Worm (Caenorhabditis elegans) whole organism, early embryonic: ENCODE measurements around the gene pgp-1.

Experiments used
- B0310.2 ChIP-seq: sonication (generic microtip); optimal IDR thresholded peaks from 2 replicates; lab custom pipeline; 2016; ENCODE audit warnings: mild to moderate bottlenecking, missing genetic modification characterization, missing compliant biosample characterization
- F13C5.2 ChIP-seq: sonication (generic microtip); optimal IDR thresholded peaks from 2 replicates; lab custom pipeline; 2017; ENCODE audit warnings: mild to moderate bottlenecking, missing genetic modification characterization, inconsistent platforms, missing compliant biosample characterization
- aly-1 ChIP-seq: sonication (generic microtip); optimal IDR thresholded peaks from 2 replicates; lab custom pipeline; 2016; ENCODE audit warnings: missing genetic modification characterization, missing compliant biosample characterization
- ama-1 ChIP-seq: fragments of 150-350 bp; optimal IDR thresholded peaks from 2 replicates; lab custom pipeline; 2014
- ceh-13 ChIP-seq: fragments of 200-800 bp; sonication (Bioruptor generic); optimal IDR thresholded peaks from 2 replicates; lab custom pipeline; 2018; ENCODE audit warnings: mild to moderate bottlenecking, missing genetic modification characterization, missing compliant biosample characterization
- ceh-36 ChIP-seq: sonication (generic microtip); optimal IDR thresholded peaks from 2 replicates; lab custom pipeline; 2016; ENCODE audit warnings: missing genetic modification characterization, inconsistent platforms, missing compliant biosample characterization
- ets-7 ChIP-seq: sonication (generic microtip); optimal IDR thresholded peaks from 2 replicates; lab custom pipeline; 2016; ENCODE audit warnings: missing genotype, missing genetic modification characterization, missing compliant biosample characterization
- flt-1 ChIP-seq: fragments of 200-800 bp; sonication (Bioruptor generic); IDR thresholded peaks from 2 replicates; pipeline ENCODE4 v1.3.6; 2022; ENCODE audit warnings: missing genetic modification characterization, missing compliant biosample characterization
- hmbx-1 ChIP-seq: sonication (generic microtip); optimal IDR thresholded peaks from 2 replicates; lab custom pipeline; 2016; ENCODE audit warnings: mild to moderate bottlenecking, missing genetic modification characterization, missing compliant biosample characterization
- hmg-4 ChIP-seq: fragments of 200-800 bp; sonication (Bioruptor generic); optimal IDR thresholded peaks from 2 replicates; lab custom pipeline; 2018; ENCODE audit warnings: mild to moderate bottlenecking, missing genetic modification characterization, missing compliant biosample characterization
- hnd-1 ChIP-seq: sonication (generic microtip); optimal IDR thresholded peaks from 2 replicates; lab custom pipeline; 2016; ENCODE audit warnings: missing genetic modification characterization, missing compliant biosample characterization
- pes-1 ChIP-seq: fragments of 200-800 bp; sonication (Bioruptor generic); IDR thresholded peaks from 2 replicates; pipeline ENCODE4 v1.3.6; 2022; ENCODE audit warnings: missing genetic modification reagents, missing genetic modification characterization, missing compliant biosample characterization
- scrt-1 ChIP-seq: fragments of 200-800 bp; sonication (Bioruptor generic); IDR thresholded peaks from 2 replicates; pipeline ENCODE4 v1.3.6; 2022; ENCODE audit warnings: missing genetic modification characterization, missing compliant biosample characterization
- sea-1 ChIP-seq: fragments of 200-800 bp; sonication (Bioruptor generic); conservative IDR thresholded peaks from 2 replicates; pipeline ENCODE4 v1.3.6; 2022; ENCODE audit warnings: missing genetic modification characterization, missing compliant biosample characterization
- tbx-11 ChIP-seq: fragments of 200-800 bp; sonication (Bioruptor generic); IDR thresholded peaks from 2 replicates; pipeline ENCODE4 v1.3.6; 2022; ENCODE audit warnings: missing genetic modification characterization, missing compliant biosample characterization
- tbx-37 ChIP-seq: fragments of 200-800 bp; sonication (Bioruptor generic); conservative IDR thresholded peaks from 2 replicates; pipeline ENCODE4 v1.3.6; 2022; ENCODE audit warnings: missing genetic modification reagents, missing genetic modification characterization, missing compliant biosample characterization
- tra-4 ChIP-seq: sonication (generic microtip); optimal IDR thresholded peaks from 2 replicates; lab custom pipeline; 2017; ENCODE audit warnings: missing genetic modification characterization, missing compliant biosample characterization

Gene pgp-1

DNA sequence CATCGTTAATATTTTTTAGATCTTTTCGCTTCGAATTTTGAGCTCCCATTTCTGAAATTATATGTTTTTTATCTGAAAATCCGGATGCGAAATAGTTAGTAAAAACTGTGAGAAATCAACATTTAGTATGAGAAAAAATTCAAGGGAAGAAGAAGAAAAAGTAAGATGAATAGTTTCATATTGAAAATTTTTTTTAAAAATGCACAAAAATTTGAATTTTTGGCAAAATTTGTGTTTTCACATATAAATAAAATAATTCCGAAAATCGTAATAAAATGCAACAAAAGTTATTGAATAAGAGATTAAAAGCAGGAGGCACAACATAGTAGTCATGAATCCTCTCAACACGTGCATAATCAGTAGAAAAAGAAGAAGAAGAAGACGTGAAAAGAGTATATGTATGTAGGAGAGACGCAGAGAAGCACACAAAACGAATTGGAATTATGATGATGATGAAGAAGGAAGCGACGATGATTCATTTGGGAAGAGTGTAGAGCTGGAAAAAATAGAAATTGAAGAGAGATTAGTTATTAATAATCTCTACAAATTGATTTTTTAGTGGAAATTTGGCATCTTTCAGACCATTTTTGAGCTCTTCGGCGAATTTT lies 32.9 kb downstream of the pgp-1 start, which contains the start of gene eak-7:
eak-7 (minus strand) TSS at position 51 of the 608 bp plus-strand sequence.
- TF ChIP-seq ama-1 (no peak), pes-1 (no peak), flt-1 (GFP tag; lab: Robert Waterston, UW) (no peak), tbx-37 (GFP tag; lab: Robert Waterston, UW) (no peak), tbx-11 (GFP tag; lab: Robert Waterston, UW) (no peak), B0310.2 (tag; lab: Kevin White, UChicago) (no peak), aly-1 (tag; lab: Kevin White, UChicago) (no peak), hmg-4 (GFP tag; lab: Kevin White, UChicago) (no peak), hmbx-1 (tag; lab: Kevin White, UChicago) (no peak), ceh-36 (no peak), ceh-13 (GFP tag; lab: Kevin White, UChicago) (no peak), F13C5.2 (tag; lab: Kevin White, UChicago) (no peak), hnd-1 (no peak), ets-7 (tag; lab: Kevin White, UChicago) (no peak)

DNA sequence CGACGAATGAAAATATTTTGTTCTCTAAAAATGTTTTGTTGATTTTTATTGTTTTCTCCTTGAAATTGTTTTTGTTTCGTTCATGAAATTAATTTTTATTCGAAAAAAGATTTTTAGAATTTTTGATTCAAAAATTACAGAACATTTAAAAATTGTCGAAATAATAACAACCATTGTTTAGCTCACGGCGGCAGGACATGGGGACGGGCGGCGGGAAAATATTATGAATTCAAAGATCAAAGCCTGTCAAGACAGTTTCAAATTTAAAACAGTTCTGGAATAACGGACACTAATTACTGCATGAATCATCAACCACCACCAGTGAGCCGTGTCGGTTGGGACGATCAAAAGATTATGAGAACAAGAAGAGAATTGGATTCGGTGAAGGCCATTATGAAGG lies 38.4 kb downstream of the pgp-1 start, which contains the start of gene snb-7:
snb-7 (plus strand) TSS at position 301 of the 400 bp plus-strand sequence.
- TF ChIP-seq pes-1 (no peak), ets-7 (tag; lab: Kevin White, UChicago) (no peak), sea-1 (GFP tag; lab: Robert Waterston, UW) (no peak), hmbx-1 (tag; lab: Kevin White, UChicago) (no peak), tbx-37 (GFP tag; lab: Robert Waterston, UW) (no peak), scrt-1 (no peak), ceh-36 (no peak), F13C5.2 (tag; lab: Kevin White, UChicago) (no peak), ama-1 (no peak), B0310.2 (tag; lab: Kevin White, UChicago) (no peak), tbx-11 (GFP tag; lab: Robert Waterston, UW) (no peak), hmg-4 (GFP tag; lab: Kevin White, UChicago) (no peak), hnd-1 (no peak), ceh-13 (GFP tag; lab: Kevin White, UChicago) (no peak), tra-4 (tag; lab: Kevin White, UChicago) (no peak), flt-1 (GFP tag; lab: Robert Waterston, UW) (no peak), aly-1 (tag; lab: Kevin White, UChicago) (no peak)

DNA sequence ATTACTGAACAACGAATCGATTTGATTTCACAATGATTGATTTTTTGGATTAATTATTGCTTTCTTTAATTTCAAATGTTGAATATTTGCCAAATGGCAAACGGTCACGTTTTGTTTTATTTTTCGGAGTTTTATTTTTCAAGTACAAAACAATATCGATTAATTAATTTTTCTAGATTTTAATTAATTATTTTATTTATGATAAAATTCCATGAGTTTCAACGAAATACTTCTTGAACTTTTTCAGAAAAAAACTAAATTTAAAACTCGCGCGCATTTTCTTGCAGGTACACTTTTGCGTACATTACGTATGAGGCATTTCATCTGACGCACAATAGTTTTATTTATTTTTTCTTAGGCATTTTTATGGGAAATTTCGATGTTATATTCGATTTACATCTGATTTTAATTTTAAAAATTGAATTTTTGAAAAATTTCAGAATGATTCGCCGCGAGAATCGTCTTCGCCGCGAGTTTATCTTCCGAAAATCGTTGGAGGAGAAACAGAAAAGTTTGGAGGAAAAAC lies 40.0 kb downstream of the pgp-1 start, which contains the start of the genes ZK795.2 and ZK795.3:
ZK795.2 (minus strand) TSS at position 51 of the 526 bp plus-strand sequence.
ZK795.3 (plus strand) TSS at position 441 of the 526 bp plus-strand sequence.
- TF ChIP-seq scrt-1 (no peak), B0310.2 (tag; lab: Kevin White, UChicago) (no peak), ama-1 (no peak), tra-4 (tag; lab: Kevin White, UChicago) (no peak), tbx-11 (GFP tag; lab: Robert Waterston, UW) (no peak), hmg-4 (GFP tag; lab: Kevin White, UChicago) (no peak), ets-7 (tag; lab: Kevin White, UChicago) (no peak), F13C5.2 (tag; lab: Kevin White, UChicago) (no peak), pes-1 (no peak), hmbx-1 (tag; lab: Kevin White, UChicago) (no peak), tbx-37 (GFP tag; lab: Robert Waterston, UW) (no peak), aly-1 (tag; lab: Kevin White, UChicago) (no peak), sea-1 (GFP tag; lab: Robert Waterston, UW) (no peak)

DNA sequence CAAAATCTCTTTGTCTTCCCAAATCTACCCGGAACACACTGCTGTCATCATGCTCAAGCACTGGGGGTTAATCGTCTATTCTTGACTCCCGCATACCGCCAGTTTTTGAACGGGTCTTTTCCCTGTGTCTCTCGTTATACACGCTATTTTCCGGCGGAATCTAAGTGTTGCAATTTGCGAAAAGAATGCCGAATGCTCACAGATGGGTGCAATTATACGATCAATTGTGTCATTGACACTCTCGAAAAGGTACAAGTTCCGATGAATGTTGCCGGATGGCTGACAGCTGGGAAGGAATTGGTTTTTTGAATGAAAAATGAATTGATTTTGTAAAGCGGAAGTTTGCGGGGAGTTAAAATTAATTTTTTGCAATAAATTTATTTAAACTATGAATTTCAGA lies 47.0 kb downstream of the pgp-1 start:
- TF ChIP-seq ets-7 (tag; lab: Kevin White, UChicago) = no peak
- TF ChIP-seq tbx-37 (GFP tag; lab: Robert Waterston, UW) = no peak
- no peak for TF ChIP-seq aly-1 (tag; lab: Kevin White, UChicago)
- no peak for TF ChIP-seq tra-4 (tag; lab: Kevin White, UChicago)
- TF ChIP-seq scrt-1 = no peak
- TF ChIP-seq ceh-36 = no peak
- TF ChIP-seq sea-1 (GFP tag; lab: Robert Waterston, UW) = no peak
- no peak for TF ChIP-seq hmbx-1 (tag; lab: Kevin White, UChicago)
- no peak for TF ChIP-seq ama-1

DNA sequence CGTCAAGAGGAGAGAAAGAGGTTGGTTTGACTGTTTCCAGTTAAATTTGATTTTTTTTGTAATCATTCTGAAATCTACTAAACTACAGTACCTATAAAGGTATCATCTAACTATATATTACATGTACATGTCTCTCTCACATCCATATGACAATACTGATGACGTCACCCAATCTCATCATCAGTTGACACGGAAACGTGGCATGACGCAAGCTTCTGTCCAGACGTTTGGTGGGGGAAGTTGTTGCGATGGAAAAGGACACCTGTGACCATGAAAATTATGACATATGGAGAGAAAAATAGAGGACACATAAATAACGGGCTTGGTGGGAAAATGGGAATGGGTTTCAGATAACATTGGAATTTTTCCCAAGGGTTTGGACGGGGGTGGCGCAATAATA lies 50.0 kb downstream of the pgp-1 start:
- TF ChIP-seq aly-1 (tag; lab: Kevin White, UChicago) (no peak), hmbx-1 (tag; lab: Kevin White, UChicago) (no peak), pes-1 (no peak)

DNA sequence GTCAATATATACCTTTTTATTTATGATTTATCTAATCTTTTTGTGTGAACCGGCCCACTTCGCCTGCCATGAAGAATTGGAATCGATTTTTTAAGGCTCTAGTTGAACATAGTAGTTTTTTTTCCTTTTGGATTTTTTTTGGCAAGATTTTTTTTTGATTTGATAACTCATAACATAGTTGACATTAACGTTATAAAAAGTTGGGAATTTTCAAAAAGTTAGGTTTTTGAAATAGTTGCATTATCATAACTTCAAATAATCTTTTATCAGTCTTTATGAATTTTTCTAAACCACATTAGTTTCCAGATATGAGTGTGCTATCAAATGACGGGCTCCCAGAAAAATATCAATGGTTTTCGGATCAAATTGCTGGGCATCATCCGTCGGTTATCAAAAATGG lies 51.1 kb downstream of the pgp-1 start, which contains the start of gene ipmk-1:
ipmk-1 (plus strand) TSS at position 301 of the 400 bp plus-strand sequence.
- TF ChIP-seq ets-7 (tag; lab: Kevin White, UChicago) = no peak
- TF ChIP-seq flt-1 (GFP tag; lab: Robert Waterston, UW) = no peak
- TF ChIP-seq ceh-13 (GFP tag; lab: Kevin White, UChicago) = no peak
- TF ChIP-seq sea-1 (GFP tag; lab: Robert Waterston, UW) = no peak
- no peak for TF ChIP-seq tra-4 (tag; lab: Kevin White, UChicago)
- TF ChIP-seq aly-1 (tag; lab: Kevin White, UChicago) = no peak
- no peak for TF ChIP-seq hnd-1
- TF ChIP-seq hmg-4 (GFP tag; lab: Kevin White, UChicago) = no peak
- TF ChIP-seq scrt-1 = no peak
- no peak for TF ChIP-seq pes-1
- TF ChIP-seq B0310.2 (tag; lab: Kevin White, UChicago) = no peak
- no peak for TF ChIP-seq tbx-11 (GFP tag; lab: Robert Waterston, UW)
- no peak for TF ChIP-seq ceh-36
- TF ChIP-seq F13C5.2 (tag; lab: Kevin White, UChicago) = no peak
- TF ChIP-seq ama-1 = no peak
- TF ChIP-seq tbx-37 (GFP tag; lab: Robert Waterston, UW) = no peak

DNA sequence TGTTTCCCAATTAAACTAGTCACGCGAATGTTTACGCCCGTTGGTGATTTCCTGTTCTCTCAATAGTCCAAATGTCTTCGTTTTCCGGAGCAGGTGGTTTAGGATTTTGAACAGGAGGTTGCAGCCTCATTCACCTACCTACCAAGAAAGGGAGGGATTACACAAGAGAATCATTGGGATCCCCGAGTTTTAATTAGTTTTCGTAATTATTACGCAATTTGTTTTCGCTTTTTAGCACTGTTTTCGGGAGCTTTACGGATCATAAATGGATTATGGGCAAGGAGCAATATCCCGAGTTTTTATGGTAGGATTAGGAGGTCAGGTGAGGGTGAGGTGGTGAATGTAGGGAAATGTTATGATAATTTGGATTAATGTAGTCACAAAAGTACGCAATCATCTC lies 53.1 kb downstream of the pgp-1 start:
- no peak for TF ChIP-seq aly-1 (tag; lab: Kevin White, UChicago)
- TF ChIP-seq ama-1 = peak; percentile 71
- peak; percentile 45; the same call in 1 of the 2 replicates for TF ChIP-seq tbx-37 (GFP tag; lab: Robert Waterston, UW)
- peak; percentile 33; the same call in 1 of the 2 replicates for TF ChIP-seq pes-1
- peak; percentile 71 for TF ChIP-seq ceh-36
- TF ChIP-seq hmbx-1 (tag; lab: Kevin White, UChicago) = no peak
- TF ChIP-seq hmg-4 (GFP tag; lab: Kevin White, UChicago) = peak; percentile 47
